Fruit fly (Drosophila melanogaster) whole organism, embryonic: ENCODE results near the gene CG17996.
A peak's percentile ranks its signal among the peaks of the same experiment; 100 is the strongest.

Experiments
- Atf-2 ChIP-seq: fragments of 200-800 bp; sonication (Bioruptor generic); optimal IDR thresholded peaks from 2 replicates; lab custom pipeline; 2016; ENCODE audit warnings: missing biosample characterization, missing genetic modification characterization
- CG12299 ChIP-seq: fragments of 200-800 bp; sonication (Bioruptor generic); optimal IDR thresholded peaks from 2 replicates; lab custom pipeline; 2018; ENCODE audit warnings: missing biosample characterization, mild to moderate bottlenecking, missing genetic modification characterization
- CG12391 ChIP-seq: fragments of 200-800 bp; sonication (Bioruptor generic); optimal IDR thresholded peaks from 3 replicates; lab custom pipeline; 2018; ENCODE audit warnings: missing biosample characterization, mild to moderate bottlenecking, missing genetic modification characterization, moderate library complexity
- CG12659 ChIP-seq: fragments of 200-800 bp; sonication (Bioruptor generic); optimal IDR thresholded peaks from 3 replicates; lab custom pipeline; 2017; ENCODE audit warnings: mild to moderate bottlenecking, missing biosample characterization, missing genetic modification reagents, missing genetic modification characterization
- CG13296 ChIP-seq: fragments of 200-800 bp; sonication (Bioruptor generic); optimal IDR thresholded peaks from 3 replicates; lab custom pipeline; 2018; ENCODE audit warnings: missing biosample characterization, mild to moderate bottlenecking, missing genetic modification characterization
- CG13894 ChIP-seq: fragments of 200-800 bp; sonication (Bioruptor generic); optimal IDR thresholded peaks from 3 replicates; lab custom pipeline; 2018; ENCODE audit warnings: missing biosample characterization, mild to moderate bottlenecking, missing genetic modification characterization, moderate library complexity
- CG14050 ChIP-seq: fragments of 200-800 bp; sonication (Bioruptor generic); IDR thresholded peaks from 3 replicates; pipeline ENCODE4 v1.3.6; 2022; ENCODE audit warnings: missing biosample characterization, missing genetic modification characterization
- CG14965 ChIP-seq: fragments of 200-800 bp; sonication (Bioruptor generic); optimal IDR thresholded peaks from 2 replicates; lab custom pipeline; 2016; ENCODE audit warnings: missing biosample characterization, missing genetic modification characterization, borderline replicate concordance
- CG15073 ChIP-seq: fragments of 200-800 bp; sonication (Bioruptor generic); optimal IDR thresholded peaks from 2 replicates; lab custom pipeline; 2016; ENCODE audit warnings: missing biosample characterization, missing genetic modification characterization
- CG17385 ChIP-seq: fragments of 200-800 bp; sonication (Bioruptor generic); optimal IDR thresholded peaks from 3 replicates; lab custom pipeline; 2018; ENCODE audit warnings: missing biosample characterization, mild to moderate bottlenecking, missing genetic modification characterization
- CG17568 ChIP-seq: fragments of 200-800 bp; sonication (Bioruptor generic); optimal IDR thresholded peaks from 2 replicates; lab custom pipeline; 2018; ENCODE audit warnings: missing biosample characterization, mild to moderate bottlenecking, missing genetic modification characterization, moderate library complexity
- CG1792 ChIP-seq: fragments of 200-800 bp; sonication (Bioruptor generic); optimal IDR thresholded peaks from 2 replicates; lab custom pipeline; 2016; ENCODE audit warnings: missing biosample characterization, missing genetic modification characterization
- CG2202 ChIP-seq: fragments of 200-800 bp; sonication (Bioruptor generic); optimal IDR thresholded peaks from 2 replicates; lab custom pipeline; 2018; ENCODE audit warnings: missing biosample characterization, mild to moderate bottlenecking, missing genetic modification characterization
- CG34376 ChIP-seq: fragments of 200-800 bp; sonication (Bioruptor generic); optimal IDR thresholded peaks from 2 replicates; lab custom pipeline; 2018; ENCODE audit warnings: missing biosample characterization, mild to moderate bottlenecking, missing genetic modification characterization
- CG5245 ChIP-seq: fragments of 200-800 bp; sonication (Bioruptor generic); optimal IDR thresholded peaks from 3 replicates; lab custom pipeline; 2016; ENCODE audit warnings: missing biosample characterization, missing genetic modification characterization
- CG6654 ChIP-seq: fragments of 200-800 bp; sonication (Bioruptor generic); optimal IDR thresholded peaks from 2 replicates; lab custom pipeline; 2017; ENCODE audit warnings: missing biosample characterization, mild to moderate bottlenecking, missing genetic modification characterization
- CG7271 ChIP-seq: fragments of 200-800 bp; sonication (Bioruptor generic); optimal IDR thresholded peaks from 2 replicates; lab custom pipeline; 2018; ENCODE audit warnings: missing biosample characterization, mild to moderate bottlenecking, missing genetic modification characterization, moderate library complexity
- CG7963 ChIP-seq: fragments of 200-800 bp; sonication (Bioruptor generic); IDR thresholded peaks from 3 replicates; pipeline ENCODE4 v1.3.6; 2022; ENCODE audit warnings: missing biosample characterization, missing genetic modification characterization; ENCODE audit not compliant: partially characterized antibody
- CG7987 ChIP-seq: fragments of 200-800 bp; sonication (Bioruptor generic); optimal IDR thresholded peaks from 2 replicates; lab custom pipeline; 2018; ENCODE audit warnings: missing biosample characterization, mild to moderate bottlenecking, missing genetic modification characterization, moderate library complexity
- Dip3 ChIP-seq: fragments of 200-800 bp; sonication (Bioruptor generic); optimal IDR thresholded peaks from 3 replicates; lab custom pipeline; 2016; ENCODE audit warnings: missing biosample characterization, missing genetic modification characterization
- E2f1 ChIP-seq: fragments of 200-800 bp; sonication (Bioruptor generic); IDR thresholded peaks from 2 replicates; pipeline ENCODE4 v1.3.6; 2022; ENCODE audit warnings: missing biosample characterization, missing genetic modification characterization
- ERR ChIP-seq: fragments of 200-800 bp; sonication (Bioruptor generic); optimal IDR thresholded peaks from 2 replicates; lab custom pipeline; 2016; ENCODE audit warnings: missing biosample characterization, missing genetic modification characterization
- Fer2 ChIP-seq: fragments of 200-800 bp; sonication (Bioruptor generic); optimal IDR thresholded peaks from 2 replicates; lab custom pipeline; 2018; ENCODE audit warnings: missing biosample characterization, mild to moderate bottlenecking, missing genetic modification characterization, moderate library complexity
- HmgD ChIP-seq: fragments of 200-800 bp; sonication (Bioruptor generic); optimal IDR thresholded peaks from 3 replicates; lab custom pipeline; 2016; ENCODE audit warnings: missing biosample characterization, missing genetic modification characterization
- Hr51 ChIP-seq, 2 experiments: fragments of 200-800 bp; sonication (Bioruptor generic); optimal IDR thresholded peaks; 2 replicates in 1 of 2; 3 replicates in 1 of 2; lab custom pipeline; 2016 to 2018; ENCODE audit warnings: missing biosample characterization in 2 of 2, missing genetic modification characterization in 2 of 2, mild to moderate bottlenecking in 1 of 2, moderate library complexity in 1 of 2
- Mes4 ChIP-seq: fragments of 200-800 bp; sonication (Bioruptor generic); optimal IDR thresholded peaks from 2 replicates; lab custom pipeline; 2016; ENCODE audit warnings: missing biosample characterization, missing genetic modification characterization
- NC2β ChIP-seq: fragments of 200-800 bp; sonication (Bioruptor generic); optimal IDR thresholded peaks from 2 replicates; lab custom pipeline; 2016; ENCODE audit warnings: missing biosample characterization, missing genetic modification characterization
- Taf1 ChIP-seq: fragments of 200-800 bp; sonication (Bioruptor generic); IDR thresholded peaks from 2 replicates; pipeline ENCODE4 v1.3.6; 2022; ENCODE audit warnings: missing biosample characterization, missing genetic modification characterization
- Trl ChIP-seq, 3 experiments: fragments of >200 bp in 2 of 3; fragments of 200-800 bp in 1 of 3; sonication (Bioruptor generic) in 1 of 3; optimal IDR thresholded peaks; 2 replicates in 1 of 3; 3 replicates in 2 of 3; lab custom pipeline; 2016 to 2017; ENCODE audit warnings: missing biosample characterization in 1 of 3, missing genetic modification characterization in 1 of 3
- ato ChIP-seq: fragments of 200-800 bp; sonication (Bioruptor generic); IDR thresholded peaks from 2 replicates; pipeline ENCODE4 v1.3.6; 2022; ENCODE audit warnings: missing biosample characterization, missing genetic modification characterization; ENCODE audit not compliant: partially characterized antibody
- bigmax ChIP-seq: fragments of 200-800 bp; sonication (Bioruptor generic); optimal IDR thresholded peaks from 2 replicates; lab custom pipeline; 2018; ENCODE audit warnings: missing biosample characterization, mild to moderate bottlenecking, missing genetic modification characterization
- bsh ChIP-seq, 2 experiments: fragments of 200-800 bp; sonication (Bioruptor generic); optimal IDR thresholded peaks; 2 replicates each; lab custom pipeline; 2017 to 2018; ENCODE audit warnings: mild to moderate bottlenecking in 2 of 2, missing biosample characterization in 2 of 2, missing genetic modification characterization in 2 of 2, moderate library complexity in 1 of 2
- chinmo ChIP-seq: fragments of 200-800 bp; sonication (Bioruptor generic); IDR thresholded peaks from 4 replicates; pipeline ENCODE4 v1.3.6; 2022; ENCODE audit warnings: missing biosample characterization, missing genetic modification characterization; ENCODE audit not compliant: partially characterized antibody
- da ChIP-seq: fragments of 200-800 bp; sonication (Bioruptor generic); optimal IDR thresholded peaks from 2 replicates; lab custom pipeline; 2016; ENCODE audit warnings: missing biosample characterization, missing genetic modification characterization
- ewg ChIP-seq: fragments of 200-800 bp; sonication (Bioruptor generic); optimal IDR thresholded peaks from 3 replicates; lab custom pipeline; 2017; ENCODE audit warnings: mild to moderate bottlenecking, missing biosample characterization, missing genetic modification reagents, missing genetic modification characterization
- gcm ChIP-seq: fragments of 200-800 bp; sonication (Bioruptor generic); optimal IDR thresholded peaks from 2 replicates; lab custom pipeline; 2019; ENCODE audit warnings: missing biosample characterization, mild to moderate bottlenecking, missing genetic modification characterization, moderate library complexity
- gro ChIP-seq: fragments of 200-800 bp; sonication (Bioruptor generic); optimal IDR thresholded peaks from 2 replicates; lab custom pipeline; 2016; ENCODE audit warnings: missing biosample characterization, missing genetic modification characterization
- jing ChIP-seq: fragments of 200-800 bp; sonication (Bioruptor generic); optimal IDR thresholded peaks from 2 replicates; lab custom pipeline; 2018; ENCODE audit warnings: missing biosample characterization, mild to moderate bottlenecking, missing genetic modification characterization
- lbe ChIP-seq: fragments of 200-800 bp; sonication (Bioruptor generic); optimal IDR thresholded peaks from 2 replicates; lab custom pipeline; 2016; ENCODE audit warnings: missing biosample characterization, mild to moderate bottlenecking, missing genetic modification characterization
- maf-S ChIP-seq: fragments of 200-800 bp; sonication (Bioruptor generic); optimal IDR thresholded peaks from 2 replicates; lab custom pipeline; 2016; ENCODE audit warnings: missing biosample characterization, missing genetic modification characterization
- nerfin-1 ChIP-seq: fragments of 200-800 bp; sonication (Bioruptor generic); optimal IDR thresholded peaks from 3 replicates; lab custom pipeline; 2019; ENCODE audit warnings: missing biosample characterization, mild to moderate bottlenecking, missing genetic modification characterization, moderate library complexity
- rib ChIP-seq: fragments of 200-800 bp; sonication (Bioruptor generic); IDR thresholded peaks from 2 replicates; pipeline ENCODE4 v1.3.6; 2022; ENCODE audit warnings: missing biosample characterization, missing genetic modification characterization
- salm ChIP-seq: fragments of 200-800 bp; sonication (Bioruptor generic); optimal IDR thresholded peaks from 2 replicates; lab custom pipeline; 2018; ENCODE audit warnings: missing biosample characterization, mild to moderate bottlenecking, missing genetic modification characterization
- ssp ChIP-seq: fragments of 200-800 bp; sonication (Bioruptor generic); IDR thresholded peaks from 2 replicates; pipeline ENCODE4 v1.3.6; 2022; ENCODE audit warnings: missing biosample characterization, missing genetic modification characterization
- twi ChIP-seq: fragments of 200-800 bp; optimal IDR thresholded peaks from 2 replicates; lab custom pipeline; 2019; ENCODE audit warnings: missing biosample characterization, mild to moderate bottlenecking, missing genetic modification characterization, moderate library complexity
- wdn ChIP-seq: fragments of 200-800 bp; sonication (Bioruptor generic); IDR thresholded peaks from 2 replicates; pipeline ENCODE4 v1.3.6; 2022; ENCODE audit warnings: missing biosample characterization, missing genetic modification characterization
- wek ChIP-seq: fragments of 200-800 bp; sonication (Bioruptor generic); optimal IDR thresholded peaks from 3 replicates; lab custom pipeline; 2018; ENCODE audit warnings: missing biosample characterization, mild to moderate bottlenecking, missing genetic modification characterization, moderate library complexity

Gene CG17996

dm6 chr2L:16719643-16720515 is 11.0 kb downstream of the CG17996 start, which contains the start of gene Cyt-c-p (continued):
- TF ChIP-seq ato (GFP tag; lab: Robert Waterston, UW) (no peak), Atf-2 (GFP tag; lab: Kevin White, UChicago) (no peak), CG13296 (GFP tag; lab: Kevin White, UChicago) (peak; percentile 43), HmgD (GFP tag; lab: Kevin White, UChicago) (peak; percentile 62), CG7987 (GFP tag; lab: Kevin White, UChicago) (peak; percentile 18), chinmo (GFP tag; lab: Robert Waterston, UW) (peak; percentile 31; the same call in 1 of the 4 replicates), Trl (optimal IDR thresholded peaks at IDR 0.05; lab: Kevin White, UChicago) (peak; percentile 40 to 71), Trl (GFP tag; optimal IDR thresholded peaks at IDR 0.05; lab: Kevin White, UChicago) (peak; percentile 8), salm (peak; percentile 6), gcm (GFP tag; lab: Kevin White, UChicago) (peak; percentile 40), Mes4 (GFP tag; lab: Kevin White, UChicago) (peak; percentile 7), Hr51 (GFP tag; optimal IDR thresholded peaks at IDR 0.05; lab: Kevin White, UChicago) (peak in 1 of 2 experiments; percentile 16), maf-S (peak; percentile 0), Dip3 (GFP tag; lab: Kevin White, UChicago) (no peak), CG34376 (GFP tag; lab: Kevin White, UChicago) (peak; percentile 88), CG17385 (GFP tag; lab: Kevin White, UChicago) (peak; percentile 16), ssp (GFP tag; lab: Robert Waterston, UW) (no peak), gro (GFP tag; lab: Kevin White, UChicago) (peak; percentile 65), ERR (peak; percentile 7), CG7271 (tag; lab: Kevin White, UChicago) (no peak), CG14050 (GFP tag; lab: Robert Waterston, UW) (no peak), jing (no peak), CG6654 (GFP tag; lab: Kevin White, UChicago) (no peak), CG1792 (GFP tag; lab: Kevin White, UChicago) (no peak), bsh (GFP tag; optimal IDR thresholded peaks at IDR 0.05; lab: Kevin White, UChicago) (no peak), da (GFP tag; lab: Kevin White, UChicago) (no peak), Taf1 (no peak), bigmax (GFP tag; lab: Kevin White, UChicago) (no peak), NC2β (peak; percentile 35), CG17568 (GFP tag; lab: Kevin White, UChicago) (no peak), twi (tag; lab: Kevin White, UChicago) (no peak), CG15073 (GFP tag; lab: Kevin White, UChicago) (no peak), CG7963 (GFP tag; lab: Robert Waterston, UW) (no peak), lbe (no peak), CG2202 (tag; lab: Kevin White, UChicago) (no peak), Fer2 (no peak), CG5245 (no peak), nerfin-1 (tag; lab: Kevin White, UChicago) (peak; percentile 19), CG12391 (tag; lab: Kevin White, UChicago) (peak; percentile 55), CG13894 (tag; lab: Kevin White, UChicago) (peak; percentile 75), wdn (no peak), E2f1 (GFP tag; lab: Robert Waterston, UW) (no peak), ewg (peak; percentile 1), wek (GFP tag; lab: Kevin White, UChicago) (peak; percentile 6), rib (no peak), CG14965 (GFP tag; lab: Kevin White, UChicago) (no peak), CG12299 (peak; percentile 45), CG12659 (peak; percentile 81)
